Worm (Caenorhabditis elegans): ENCODE results near the gene srh-115.

The srh-115 gene

ce11 chrV:17303392-17303791 lies 47.8 kb downstream of the srh-115 start:
- TF ChIP-seq lsl-1 (GFP tag; optimal IDR thresholded peaks at IDR 0.05), result no peak
- no peak for TF ChIP-seq sdz-38 (tag; optimal IDR thresholded peaks at IDR 0.05)
- TF ChIP-seq nfya-2 (GFP tag; IDR thresholded peaks at IDR 0.05), result no peak
- TF ChIP-seq tlf-1 (GFP tag; optimal IDR thresholded peaks at IDR 0.05), result no peak
- TF ChIP-seq snpc-4 (GFP tag; optimal IDR thresholded peaks at IDR 0.05), result no peak
- no peak for TF ChIP-seq snpc-4 (tag; optimal IDR thresholded peaks at IDR 0.05)
- TF ChIP-seq snpc-3.4 (tag; optimal IDR thresholded peaks at IDR 0.05), result no peak
- no peak for TF ChIP-seq K11D2.4 (GFP tag; IDR thresholded peaks at IDR 0.05)
- no peak for TF ChIP-seq efl-1 (GFP tag; optimal IDR thresholded peaks at IDR 0.05)
- no peak for TF ChIP-seq repo-1 (tag; optimal IDR thresholded peaks at IDR 0.05)
- no peak for TF ChIP-seq F22D6.2 (tag; optimal IDR thresholded peaks at IDR 0.05)
- TF ChIP-seq madf-8 (GFP tag; conservative IDR thresholded peaks at IDR 0.05), result no peak
- no peak for TF ChIP-seq C06A6.2 (GFP tag; conservative IDR thresholded peaks at IDR 0.05)
- no peak for TF ChIP-seq dox-1 (GFP tag; IDR thresholded peaks at IDR 0.05)
- TF ChIP-seq ccch-3 (GFP tag; optimal IDR thresholded peaks at IDR 0.05), result no peak
- TF ChIP-seq sea-2 (GFP tag; IDR thresholded peaks at IDR 0.05), result no peak
- no peak for TF ChIP-seq Y53F4B.3 (GFP tag; IDR thresholded peaks at IDR 0.05)
- no peak for TF ChIP-seq lin-54 (GFP tag; optimal IDR thresholded peaks at IDR 0.05)
- TF ChIP-seq nhr-179 (tag; optimal IDR thresholded peaks at IDR 0.05), result no peak
- no peak for TF ChIP-seq ztf-6 (GFP tag; IDR thresholded peaks at IDR 0.05)

Data from whole organism, young adult.